Worm (Caenorhabditis elegans): ENCODE data around the gene F14H3.6.

F14H3.6 gene

DNA sequence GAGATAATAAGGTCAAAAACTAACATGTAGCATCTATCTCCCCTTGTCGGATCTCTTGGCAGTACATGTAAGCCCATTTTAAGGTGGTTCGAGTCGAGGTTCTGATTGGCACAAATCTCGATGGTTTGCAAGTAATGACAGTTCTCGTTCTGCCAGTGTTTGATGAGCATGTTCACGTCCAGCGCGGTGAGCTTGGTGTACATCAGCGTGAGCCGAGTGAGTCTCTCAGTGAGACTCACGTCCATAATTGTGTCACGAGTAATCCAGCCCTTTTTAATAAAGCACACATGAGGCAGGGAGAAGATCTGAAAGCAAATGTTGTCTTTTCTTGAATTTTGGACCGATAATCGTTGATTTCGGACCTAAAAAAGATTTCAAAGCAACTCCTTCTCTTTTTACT lies 25.9 kb downstream of the F14H3.6 start, which contains the start of gene T10C6.16:
Gene T10C6.16 (minus strand): TSS at position 245 of the 400 bp plus-strand sequence.
- no peak for TF ChIP-seq lin-32 (GFP tag; optimal IDR thresholded peaks at IDR 0.05)
- TF ChIP-seq flh-1 (GFP tag; optimal IDR thresholded peaks at IDR 0.05): no peak
- no peak for TF ChIP-seq tbx-8 (GFP tag; optimal IDR thresholded peaks at IDR 0.05)
- no peak for TF ChIP-seq pha-4 (tag; optimal IDR thresholded peaks at IDR 0.05)
- no peak for TF ChIP-seq elt-1 (tag; optimal IDR thresholded peaks at IDR 0.05; ENCODE audit: borderline replicate concordance, insufficient read depth)
- TF ChIP-seq mab-5 (tag; optimal IDR thresholded peaks at IDR 0.05): no peak
- TF ChIP-seq lin-13 (tag; optimal IDR thresholded peaks at IDR 0.05): no peak
- TF ChIP-seq nhr-12 (tag; optimal IDR thresholded peaks at IDR 0.05): no peak
- no peak for TF ChIP-seq sem-2 (GFP tag; optimal IDR thresholded peaks at IDR 0.05)
- TF ChIP-seq blmp-1 (tag; optimal IDR thresholded peaks at IDR 0.05): no peak
- no peak for TF ChIP-seq sptf-1 (tag; optimal IDR thresholded peaks at IDR 0.05)
- no peak for TF ChIP-seq nhr-237 (tag; optimal IDR thresholded peaks at IDR 0.05)
- TF ChIP-seq ceh-83 (GFP tag; optimal IDR thresholded peaks at IDR 0.05): no peak
- TF ChIP-seq ceh-43 (GFP tag; optimal IDR thresholded peaks at IDR 0.05): no peak
- no peak for TF ChIP-seq hlh-1 (tag; optimal IDR thresholded peaks at IDR 0.05)

ce11 chrV:16031571-16031970 lies 27.1 kb downstream of the F14H3.6 start, which contains the start of gene T10C6.7:
T10C6.7 (minus strand) TSS chrV:16031713.
- TF ChIP-seq hlh-1 (tag; optimal IDR thresholded peaks at IDR 0.05): no peak
- no peak for TF ChIP-seq mls-2 (tag; optimal IDR thresholded peaks at IDR 0.05)
- no peak for TF ChIP-seq tbx-8 (GFP tag; optimal IDR thresholded peaks at IDR 0.05)
- TF ChIP-seq lin-32 (GFP tag; optimal IDR thresholded peaks at IDR 0.05): no peak
- TF ChIP-seq elt-3 (tag; optimal IDR thresholded peaks at IDR 0.05): no peak
- no peak for TF ChIP-seq unc-120 (tag; optimal IDR thresholded peaks at IDR 0.05; ENCODE audit: poor library complexity, severe bottlenecking)
- TF ChIP-seq lin-13 (tag; optimal IDR thresholded peaks at IDR 0.05): no peak
- no peak for TF ChIP-seq elt-1 (tag; optimal IDR thresholded peaks at IDR 0.05; ENCODE audit: borderline replicate concordance, insufficient read depth)
- no peak for TF ChIP-seq sem-2 (GFP tag; optimal IDR thresholded peaks at IDR 0.05)
- TF ChIP-seq drap-1 (GFP tag; optimal IDR thresholded peaks at IDR 0.05): no peak
- no peak for TF ChIP-seq flh-1 (GFP tag; optimal IDR thresholded peaks at IDR 0.05)
- no peak for TF ChIP-seq zip-8 (tag; optimal IDR thresholded peaks at IDR 0.05)

DNA sequence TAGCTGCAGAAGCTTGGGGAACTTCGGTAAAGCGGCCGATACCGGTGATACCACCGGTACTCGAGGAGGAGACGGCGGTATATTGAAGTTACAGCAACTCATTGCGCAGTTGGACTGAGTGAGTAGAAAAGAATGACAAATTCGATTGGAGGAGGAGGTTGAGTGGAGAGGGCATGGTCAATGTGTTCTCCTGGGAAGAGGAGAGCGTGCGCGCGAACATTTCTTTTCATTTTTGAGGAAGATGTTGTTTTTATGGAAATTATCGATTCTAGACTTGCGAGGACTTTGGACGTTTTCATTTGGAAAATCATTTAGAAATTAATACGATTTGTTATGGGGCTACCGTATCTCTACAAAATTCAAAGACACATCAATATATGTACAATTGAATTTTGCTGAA lies 29.5 kb downstream of the F14H3.6 start:
- TF ChIP-seq nhr-12 (tag; optimal IDR thresholded peaks at IDR 0.05) (no peak), ceh-43 (GFP tag; optimal IDR thresholded peaks at IDR 0.05) (no peak), ceh-83 (GFP tag; optimal IDR thresholded peaks at IDR 0.05) (no peak), nhr-2 (tag; optimal IDR thresholded peaks at IDR 0.05) (no peak), pha-4 (tag; optimal IDR thresholded peaks at IDR 0.05) (no peak), mep-1 (tag; optimal IDR thresholded peaks at IDR 0.05) (no peak), M03D4.4 (tag; optimal IDR thresholded peaks at IDR 0.05) (no peak), unc-39 (tag; optimal IDR thresholded peaks at IDR 0.05) (no peak), tbx-8 (GFP tag; optimal IDR thresholded peaks at IDR 0.05) (no peak), nhr-28 (tag; optimal IDR thresholded peaks at IDR 0.05) (no peak), cnd-1 (tag; optimal IDR thresholded peaks at IDR 0.05) (no peak), snpc-4 (tag; optimal IDR thresholded peaks at IDR 0.05) (no peak)

DNA sequence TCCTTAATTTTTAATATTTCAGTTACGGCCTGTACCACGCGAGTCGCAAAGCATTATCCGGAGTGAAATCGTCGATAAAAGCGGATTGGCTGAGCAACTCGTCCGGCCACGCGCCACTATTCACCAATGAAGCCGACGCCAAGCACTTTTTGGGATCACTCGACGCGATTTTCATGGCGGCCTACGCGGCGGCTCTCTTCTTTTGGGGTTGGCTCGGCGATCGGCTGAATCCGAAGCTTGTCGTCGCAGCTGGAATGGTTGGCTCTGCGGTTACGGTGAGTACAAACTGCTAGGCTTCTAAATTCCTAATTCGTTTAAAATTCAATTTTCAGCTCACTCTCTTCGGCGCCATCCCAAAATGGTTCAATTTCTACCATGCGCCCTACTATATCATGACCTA lies 33.8 kb downstream of the F14H3.6 start:
- TF ChIP-seq blmp-1 (tag; optimal IDR thresholded peaks at IDR 0.05) (no peak), lin-13 (tag; optimal IDR thresholded peaks at IDR 0.05) (no peak), sptf-1 (tag; optimal IDR thresholded peaks at IDR 0.05) (no peak), mep-1 (tag; optimal IDR thresholded peaks at IDR 0.05) (no peak), bed-3 (GFP tag; optimal IDR thresholded peaks at IDR 0.05) (no peak), nhr-237 (tag; optimal IDR thresholded peaks at IDR 0.05) (no peak), nhr-76 (tag; optimal IDR thresholded peaks at IDR 0.05) (no peak), drap-1 (GFP tag; optimal IDR thresholded peaks at IDR 0.05) (no peak), lin-32 (GFP tag; optimal IDR thresholded peaks at IDR 0.05) (no peak), unc-120 (tag; optimal IDR thresholded peaks at IDR 0.05; ENCODE audit: poor library complexity, severe bottlenecking) (no peak), mab-5 (tag; optimal IDR thresholded peaks at IDR 0.05) (no peak), unc-39 (tag; optimal IDR thresholded peaks at IDR 0.05) (no peak)

- TF ChIP-seq unc-39 (tag; optimal IDR thresholded peaks at IDR 0.05) (no peak), lsy-2 (tag; optimal IDR thresholded peaks at IDR 0.05) (no peak), lin-32 (GFP tag; optimal IDR thresholded peaks at IDR 0.05) (no peak), sem-2 (GFP tag; optimal IDR thresholded peaks at IDR 0.05) (no peak), nhr-2 (tag; optimal IDR thresholded peaks at IDR 0.05) (no peak), lin-13 (tag; optimal IDR thresholded peaks at IDR 0.05) (no peak), bed-3 (GFP tag; optimal IDR thresholded peaks at IDR 0.05) (no peak), nhr-28 (tag; optimal IDR thresholded peaks at IDR 0.05) (no peak), mls-2 (tag; optimal IDR thresholded peaks at IDR 0.05) (no peak), nhr-12 (tag; optimal IDR thresholded peaks at IDR 0.05) (no peak), drap-1 (GFP tag; optimal IDR thresholded peaks at IDR 0.05) (no peak), ceh-83 (GFP tag; optimal IDR thresholded peaks at IDR 0.05) (no peak), ztf-11 (tag; optimal IDR thresholded peaks at IDR 0.05) (no peak)
Measured at ce11 chrV:16024300-16024699, 34.4 kb downstream of the F14H3.6 start, which contains the start of gene T10C6.6. T10C6.6 (plus strand) TSS chrV:16024326.
